Worm (Caenorhabditis elegans) whole organism, early embryonic: ENCODE data around the gene Y54G2A.49.
"Not testable (repeated sequence)": the region's sequence is repeated elsewhere in the genome, so short reads cannot be mapped to it uniquely, and the experiment has no call there.

Experiments
- B0310.2 ChIP-seq: sonication (generic microtip); optimal IDR thresholded peaks from 2 replicates; lab custom pipeline; 2016; ENCODE audit warnings: mild to moderate bottlenecking, missing genetic modification characterization, missing compliant biosample characterization
- F13C5.2 ChIP-seq: sonication (generic microtip); optimal IDR thresholded peaks from 2 replicates; lab custom pipeline; 2017; ENCODE audit warnings: mild to moderate bottlenecking, missing genetic modification characterization, inconsistent platforms, missing compliant biosample characterization
- aly-1 ChIP-seq: sonication (generic microtip); optimal IDR thresholded peaks from 2 replicates; lab custom pipeline; 2016; ENCODE audit warnings: missing genetic modification characterization, missing compliant biosample characterization
- ama-1 ChIP-seq: fragments of 150-350 bp; optimal IDR thresholded peaks from 2 replicates; lab custom pipeline; 2014
- ceh-13 ChIP-seq: fragments of 200-800 bp; sonication (Bioruptor generic); optimal IDR thresholded peaks from 2 replicates; lab custom pipeline; 2018; ENCODE audit warnings: mild to moderate bottlenecking, missing genetic modification characterization, missing compliant biosample characterization
- ceh-36 ChIP-seq: sonication (generic microtip); optimal IDR thresholded peaks from 2 replicates; lab custom pipeline; 2016; ENCODE audit warnings: missing genetic modification characterization, inconsistent platforms, missing compliant biosample characterization
- flt-1 ChIP-seq: fragments of 200-800 bp; sonication (Bioruptor generic); IDR thresholded peaks from 2 replicates; pipeline ENCODE4 v1.3.6; 2022; ENCODE audit warnings: missing genetic modification characterization, missing compliant biosample characterization
- hmbx-1 ChIP-seq: sonication (generic microtip); optimal IDR thresholded peaks from 2 replicates; lab custom pipeline; 2016; ENCODE audit warnings: mild to moderate bottlenecking, missing genetic modification characterization, missing compliant biosample characterization
- hmg-4 ChIP-seq: fragments of 200-800 bp; sonication (Bioruptor generic); optimal IDR thresholded peaks from 2 replicates; lab custom pipeline; 2018; ENCODE audit warnings: mild to moderate bottlenecking, missing genetic modification characterization, missing compliant biosample characterization
- hnd-1 ChIP-seq: sonication (generic microtip); optimal IDR thresholded peaks from 2 replicates; lab custom pipeline; 2016; ENCODE audit warnings: missing genetic modification characterization, missing compliant biosample characterization
- pes-1 ChIP-seq: fragments of 200-800 bp; sonication (Bioruptor generic); IDR thresholded peaks from 2 replicates; pipeline ENCODE4 v1.3.6; 2022; ENCODE audit warnings: missing genetic modification reagents, missing genetic modification characterization, missing compliant biosample characterization
- sea-1 ChIP-seq: fragments of 200-800 bp; sonication (Bioruptor generic); conservative IDR thresholded peaks from 2 replicates; pipeline ENCODE4 v1.3.6; 2022; ENCODE audit warnings: missing genetic modification characterization, missing compliant biosample characterization
- tbx-11 ChIP-seq: fragments of 200-800 bp; sonication (Bioruptor generic); IDR thresholded peaks from 2 replicates; pipeline ENCODE4 v1.3.6; 2022; ENCODE audit warnings: missing genetic modification characterization, missing compliant biosample characterization
- tra-4 ChIP-seq: sonication (generic microtip); optimal IDR thresholded peaks from 2 replicates; lab custom pipeline; 2017; ENCODE audit warnings: missing genetic modification characterization, missing compliant biosample characterization

ce11 chrIV:2894630-2895029, 41.6 kb upstream of the Y54G2A.49 start, which contains the start of gene Y54G2A.19:
- not testable (repeated sequence) for TF ChIP-seq ama-1 (lab: Kevin White, UChicago); ceh-36 (tag; lab: Kevin White, UChicago); pes-1 (GFP tag; lab: Robert Waterston, UW); flt-1 (GFP tag; lab: Robert Waterston, UW); hmg-4 (GFP tag; lab: Kevin White, UChicago); hnd-1; F13C5.2 (tag; lab: Kevin White, UChicago); ceh-13; sea-1 (GFP tag; lab: Robert Waterston, UW); tra-4 (tag; lab: Kevin White, UChicago); hmbx-1 (tag; lab: Kevin White, UChicago); aly-1; tbx-11 (GFP tag; lab: Robert Waterston, UW); B0310.2 (tag; lab: Kevin White, UChicago)
